Worm (Caenorhabditis elegans) whole organism, L3 larva: Measurements from ENCODE around the gene Y116A8C.29.

Experiments used
- ceh-9 ChIP-seq: sonication (generic microtip); optimal IDR thresholded peaks from 2 replicates; lab custom pipeline; 2018; ENCODE audit warnings: missing biosample characterization, missing genetic modification characterization
- jun-1 ChIP-seq: fragments of 150-350 bp; optimal IDR thresholded peaks from 2 replicates; lab custom pipeline; 2014; ENCODE audit warnings: missing biosample characterization, missing genetic modification reagents, missing genetic modification characterization
- nhr-11 ChIP-seq: fragments of 150-350 bp; optimal IDR thresholded peaks from 2 replicates; lab custom pipeline; 2014; ENCODE audit warnings: missing biosample characterization, missing genetic modification characterization
- nhr-237 ChIP-seq: fragments of 150-350 bp; optimal IDR thresholded peaks from 2 replicates; lab custom pipeline; 2014; ENCODE audit warnings: missing biosample characterization, missing genetic modification characterization

DNA sequence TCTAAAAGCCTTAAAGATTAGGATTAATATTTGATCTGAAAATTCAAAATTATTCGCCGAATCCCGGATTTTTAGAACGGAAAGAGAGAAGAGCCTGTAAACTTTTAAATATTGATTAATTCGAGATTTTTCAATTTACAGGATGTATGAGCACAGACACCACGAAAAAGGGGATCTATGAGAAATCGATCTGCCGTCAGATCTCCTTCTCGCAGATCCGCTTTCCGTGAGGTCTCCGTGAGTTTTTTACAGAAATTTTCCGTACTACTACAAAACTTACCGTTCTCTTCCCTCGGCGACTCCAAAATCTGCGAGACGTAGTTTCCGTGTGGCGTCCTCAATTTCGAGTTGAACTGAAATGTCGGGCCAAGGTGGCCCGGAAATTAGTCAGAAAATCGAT lies 14.4 kb downstream of the Y116A8C.29 start:
- TF ChIP-seq nhr-237 (tag; lab: Kevin White, UChicago) (no peak), ceh-9 (tag; lab: Kevin White, UChicago) (no peak), jun-1 (tag; lab: Kevin White, UChicago) (no peak), nhr-11 (tag; lab: Kevin White, UChicago) (no peak)
